Worm (Caenorhabditis elegans): ENCODE results near the gene Y57A10C.8.

- TF ChIP-seq ceh-31 (tag; optimal IDR thresholded peaks at IDR 0.05) (no peak), gmeb-2 (tag; optimal IDR thresholded peaks at IDR 0.05) (no peak), unc-55 (GFP tag; optimal IDR thresholded peaks at IDR 0.05) (no peak), pha-2 (tag; optimal IDR thresholded peaks at IDR 0.05) (no peak), pha-4 (tag; optimal IDR thresholded peaks at IDR 0.05) (no peak), pqm-1 (tag; optimal IDR thresholded peaks at IDR 0.05) (no peak), dve-1 (tag; optimal IDR thresholded peaks at IDR 0.05) (no peak), nhr-11 (tag; optimal IDR thresholded peaks at IDR 0.05) (no peak), ceh-6 (GFP tag; optimal IDR thresholded peaks at IDR 0.05) (no peak), zip-5 (tag; optimal IDR thresholded peaks at IDR 0.05) (no peak), C08G9.2 (tag; optimal IDR thresholded peaks at IDR 0.05) (no peak), ama-1 (optimal IDR thresholded peaks at IDR 0.05) (no peak)
Measured at ce11 chrII:12393690-12394089, 36.0 kb downstream of the Y57A10C.8 start, which contains the start of gene Y57A10B.7.

Measured in whole organism, late embryonic.